Worm (Caenorhabditis elegans) whole organism, midembryonic: ENCODE data around the gene R07B1.8.

Experiments
- cog-1 ChIP-seq: sonication (generic microtip); optimal IDR thresholded peaks from 2 replicates; lab custom pipeline; 2016; ENCODE audit warnings: missing genetic modification characterization, missing compliant biosample characterization
- flt-1 ChIP-seq: fragments of 200-800 bp; sonication (Bioruptor generic); IDR thresholded peaks from 2 replicates; pipeline ENCODE4 v1.3.6; 2022; ENCODE audit warnings: missing genetic modification characterization, missing compliant biosample characterization
- med-1 ChIP-seq: sonication (generic microtip); optimal IDR thresholded peaks from 2 replicates; lab custom pipeline; 2017; ENCODE audit warnings: missing genetic modification characterization, mild to moderate bottlenecking, missing compliant biosample characterization, antibody characterized with exemption, missing genetic modification reagents; ENCODE audit not compliant: insufficient read depth
- tab-1 ChIP-seq: fragments of 200-800 bp; sonication (Bioruptor generic); IDR thresholded peaks from 2 replicates; pipeline ENCODE4 v1.3.6; 2022; ENCODE audit warnings: missing genetic modification characterization, missing compliant biosample characterization
- ztf-23 ChIP-seq: fragments of 200-800 bp; sonication (Bioruptor generic); IDR thresholded peaks from 2 replicates; pipeline ENCODE4 v1.3.6; 2022; ENCODE audit warnings: missing genetic modification reagents, missing genetic modification characterization, missing compliant biosample characterization
- ztf-29 ChIP-seq: fragments of 200-800 bp; sonication (Bioruptor generic); IDR thresholded peaks from 2 replicates; pipeline ENCODE4 v1.3.6; 2022; ENCODE audit warnings: missing genetic modification reagents, missing genetic modification characterization, missing compliant biosample characterization

DNA sequence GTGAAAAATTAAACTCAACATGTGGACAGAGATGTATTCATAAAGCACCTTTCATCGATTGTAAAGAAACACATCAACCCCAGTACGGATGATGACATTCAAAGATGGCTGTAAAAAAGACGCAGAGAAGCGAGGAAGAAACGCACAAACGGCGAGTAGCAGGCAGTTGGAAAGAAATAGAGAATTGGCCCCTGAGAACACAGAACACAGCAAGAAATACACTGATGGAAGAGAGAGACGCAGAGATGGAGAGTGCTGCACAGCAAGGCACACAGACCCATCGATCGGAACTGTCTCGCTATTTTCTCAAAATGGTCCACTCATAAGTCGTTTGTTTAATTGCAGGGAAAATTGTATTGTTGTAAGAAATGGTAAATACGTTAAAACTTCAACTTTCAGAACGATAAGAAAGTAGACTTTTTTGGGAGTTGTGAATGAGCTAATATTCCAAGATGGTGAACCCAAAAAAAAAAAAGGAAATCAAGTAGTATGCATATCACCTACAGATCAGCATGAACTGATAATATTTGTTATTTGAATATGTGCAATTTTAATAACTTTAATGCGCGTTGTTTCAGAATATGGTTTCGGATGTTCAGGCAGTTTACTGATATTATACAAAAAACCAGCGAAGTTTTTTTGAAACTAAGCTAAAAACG lies 49.7 kb downstream of the R07B1.8 start:
- TF ChIP-seq cog-1, result no peak
- TF ChIP-seq med-1 (GFP tag; lab: Kevin White, UChicago), result no peak
- TF ChIP-seq tab-1, result no peak
- TF ChIP-seq flt-1, result no peak
- TF ChIP-seq ztf-29, result no peak
- no peak for TF ChIP-seq ztf-23
